Fruit fly (Drosophila melanogaster): Measurements from ENCODE around the gene CG45079.

DNA sequence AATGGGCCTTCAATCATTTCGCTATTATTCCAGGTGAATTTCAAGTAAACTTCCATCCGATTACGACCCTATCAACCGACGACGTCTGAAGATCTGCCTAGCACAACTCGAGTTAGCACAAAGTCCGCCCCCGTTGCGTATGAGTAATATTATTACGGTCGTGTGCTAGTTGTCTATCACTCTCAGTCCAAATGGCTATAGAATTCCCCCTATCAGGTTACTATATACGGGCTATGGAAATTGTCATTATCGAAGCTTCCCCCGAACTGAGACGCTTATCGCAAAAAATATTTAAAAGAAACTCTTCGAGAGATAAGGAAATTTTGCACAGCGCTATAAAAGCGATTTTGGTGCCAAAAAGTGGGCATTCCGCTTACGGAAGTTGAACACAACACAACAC lies 11.5 kb downstream of the CG45079 start, which contains the start of gene CG5246:
- no peak for TF ChIP-seq Dll (optimal IDR thresholded peaks at IDR 0.05)
- no peak for TF ChIP-seq CG8478 (optimal IDR thresholded peaks at IDR 0.05)
- TF ChIP-seq psq (optimal IDR thresholded peaks at IDR 0.05), result no peak
